Fruit fly (Drosophila melanogaster): Measurements from ENCODE around the gene CG4686.

CG4686 gene

dm6 chr3R:19863979-19864775, at the start of gene CG4686, which contains the start of gene CG4572 (continued):
- TF ChIP-seq en (GFP tag; optimal IDR thresholded peaks at IDR 0.05) (peak; percentile 44), PHDP (tag; optimal IDR thresholded peaks at IDR 0.05) (peak; percentile 78), Meics (GFP tag; optimal IDR thresholded peaks at IDR 0.05) (peak; percentile 81), CG10147 (GFP tag; optimal IDR thresholded peaks at IDR 0.05) (peak; percentile 65), cato (GFP tag; optimal IDR thresholded peaks at IDR 0.05; ENCODE audit: borderline replicate concordance) (peak; percentile 10), dmrt99B (tag; optimal IDR thresholded peaks at IDR 0.05) (peak; percentile 71), Dfd (GFP tag; optimal IDR thresholded peaks at IDR 0.05) (no peak), CG13894 (tag; optimal IDR thresholded peaks at IDR 0.05) (peak; percentile 55), lbe (GFP tag; optimal IDR thresholded peaks at IDR 0.05) (no peak), lab (GFP tag; optimal IDR thresholded peaks at IDR 0.05) (peak; percentile 80), slp2 (GFP tag; optimal IDR thresholded peaks at IDR 0.05) (peak; percentile 58), sqz (GFP tag; optimal IDR thresholded peaks at IDR 0.05) (no peak), otp (GFP tag; IDR thresholded peaks at IDR 0.05) (no peak), CG12391 (tag; optimal IDR thresholded peaks at IDR 0.05) (peak; percentile 82), Med (GFP tag) (peak; percentile 96), Mrtf (GFP tag; IDR thresholded peaks at IDR 0.05) (no peak; the same call in 2 of the 3 replicates), CG3163 (GFP tag; optimal IDR thresholded peaks at IDR 0.05) (peak; percentile 57), CG10462 (GFP tag; optimal IDR thresholded peaks at IDR 0.05) (peak; percentile 47), twi (tag; optimal IDR thresholded peaks at IDR 0.05) (peak; percentile 66), CG16863 (GFP tag; optimal IDR thresholded peaks at IDR 0.05) (peak; percentile 72), fu2 (GFP tag; optimal IDR thresholded peaks at IDR 0.05) (peak; percentile 80), ranshi (GFP tag; IDR thresholded peaks at IDR 0.05) (peak; percentile 60; the same call in 1 of the 2 replicates), nau (GFP tag; optimal IDR thresholded peaks at IDR 0.05) (no peak), CG6689 (GFP tag; IDR thresholded peaks at IDR 0.05) (peak; percentile 77), cas (GFP tag; IDR thresholded peaks at IDR 0.05) (peak; percentile 58; the same call in 1 of the 2 replicates), pum (GFP tag; optimal IDR thresholded peaks at IDR 0.05) (peak; percentile 74), run (tag; optimal IDR thresholded peaks at IDR 0.05) (peak; percentile 28), HmgD (GFP tag; optimal IDR thresholded peaks at IDR 0.05) (peak; percentile 63), Dref (GFP tag; IDR thresholded peaks at IDR 0.05) (peak; percentile 23; the same call in 1 of the 2 replicates), D19B (GFP tag; optimal IDR thresholded peaks at IDR 0.05) (peak; percentile 56), CkIIα-i1 (GFP tag; IDR thresholded peaks at IDR 0.05) (no peak), slou (GFP tag; optimal IDR thresholded peaks at IDR 0.05) (no peak), dm (GFP tag; optimal IDR thresholded peaks at IDR 0.05) (peak; percentile 74), bigmax (GFP tag; optimal IDR thresholded peaks at IDR 0.05) (no peak), MTF-1 (GFP tag; optimal IDR thresholded peaks at IDR 0.05; ENCODE audit: borderline replicate concordance) (no peak), CG5245 (GFP tag; optimal IDR thresholded peaks at IDR 0.05) (peak; percentile 36), lilli (GFP tag; optimal IDR thresholded peaks at IDR 0.05) (peak; percentile 85), sna (GFP tag; IDR thresholded peaks at IDR 0.05; ENCODE audit: partially characterized antibody) (no peak), vvl (GFP tag; IDR thresholded peaks at IDR 0.05) (peak; percentile 71; the same call in 1 of the 2 replicates), MBD-R2 (GFP tag; IDR thresholded peaks at IDR 0.05) (peak; percentile 60), Sox102F (GFP tag; optimal IDR thresholded peaks at IDR 0.05) (peak; percentile 63), phol (tag; optimal IDR thresholded peaks at IDR 0.05) (peak; percentile 88), ato (GFP tag; IDR thresholded peaks at IDR 0.05; ENCODE audit: partially characterized antibody) (0 out of 2 replicates have a peak, but pooled peaks have one; percentile 23), stc (GFP tag; IDR thresholded peaks at IDR 0.05) (no peak; the same call in none of the 2 replicates), Hr78 (GFP tag; optimal IDR thresholded peaks at IDR 0.05) (peak in 1 of 2 experiments; percentile 33), CG9797 (GFP tag; optimal IDR thresholded peaks at IDR 0.05) (peak; percentile 22), CG3995 (GFP tag; optimal IDR thresholded peaks at IDR 0.05) (peak; percentile 97), Poxn (GFP tag; IDR thresholded peaks at IDR 0.05) (no peak)

All from whole organism, embryonic.